Worm (Caenorhabditis elegans): ENCODE measurements around the gene F58E6.4.

DNA sequence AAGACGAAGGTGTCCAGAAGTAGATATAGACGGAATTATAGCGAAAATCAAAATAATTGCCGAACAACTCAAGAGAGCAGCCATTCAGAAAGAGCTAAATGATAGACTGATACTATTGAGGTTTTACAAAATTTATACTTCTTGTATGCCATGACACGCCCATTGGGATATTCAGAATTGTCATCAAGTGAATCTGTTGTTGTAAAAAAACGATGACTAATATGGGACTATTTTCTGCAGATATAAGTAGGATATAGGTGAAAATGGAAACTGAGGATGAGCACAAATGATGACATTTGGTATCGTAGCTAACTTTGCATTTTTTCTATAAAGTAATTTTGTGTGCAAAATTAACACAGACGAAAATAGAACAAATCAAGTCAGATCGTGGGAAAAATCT, 5.5 kb upstream of the F58E6.4 start, which contains the start of gene F58E6.8:
- TF ChIP-seq dao-5 (tag; optimal IDR thresholded peaks at IDR 0.05) (no peak), him-1 (tag; optimal IDR thresholded peaks at IDR 0.05) (no peak)

All from whole organism, L4/young adult.